Fruit fly (Drosophila melanogaster): Measurements from ENCODE around the gene Dhc1.
A peak's percentile ranks its signal among the peaks of the same experiment; 100 is the strongest.

Dhc1 gene

DNA sequence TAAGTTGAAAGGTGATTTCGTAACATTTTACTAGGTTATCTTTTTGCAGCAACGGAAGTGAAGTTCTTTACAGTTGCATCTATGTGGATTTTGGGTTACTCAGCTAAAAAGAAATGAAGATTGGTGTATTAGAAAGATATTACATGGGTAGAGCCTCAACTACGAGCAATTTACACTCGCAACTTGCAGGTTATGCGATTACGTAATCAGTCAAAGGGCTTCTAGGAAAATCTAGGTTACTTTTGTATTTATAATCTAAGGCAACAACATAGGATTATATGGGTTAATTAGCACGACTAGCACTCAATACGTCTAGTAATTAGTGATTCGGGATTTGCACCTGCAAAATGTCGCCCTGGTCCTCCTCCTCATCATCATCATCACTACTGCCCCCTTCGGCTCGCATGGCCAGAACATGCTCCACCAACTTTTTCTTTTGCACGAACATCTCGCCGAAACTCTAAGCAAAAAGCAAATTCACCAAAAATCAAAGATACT lies at the start of gene Dhc1:
Gene Dhc1, minus strand, starts transcription at position 448 of the 498 bp plus-strand sequence.
- TF ChIP-seq dm (GFP tag; optimal IDR thresholded peaks at IDR 0.05) (no peak), Pdp1 (GFP tag; optimal IDR thresholded peaks at IDR 0.05) (peak in 1 of 2 experiments; percentile 94), Chrac-16 (GFP tag; optimal IDR thresholded peaks at IDR 0.05) (no peak), lab (GFP tag; optimal IDR thresholded peaks at IDR 0.05) (no peak), CG16813 (GFP tag; IDR thresholded peaks at IDR 0.05; ENCODE audit: partially characterized antibody) (no peak), CG2129 (GFP tag; IDR thresholded peaks at IDR 0.05; ENCODE audit: partially characterized antibody) (no peak), klu (GFP tag; IDR thresholded peaks at IDR 0.05) (no peak), CG12769 (tag; optimal IDR thresholded peaks at IDR 0.05) (no peak)

DNA sequence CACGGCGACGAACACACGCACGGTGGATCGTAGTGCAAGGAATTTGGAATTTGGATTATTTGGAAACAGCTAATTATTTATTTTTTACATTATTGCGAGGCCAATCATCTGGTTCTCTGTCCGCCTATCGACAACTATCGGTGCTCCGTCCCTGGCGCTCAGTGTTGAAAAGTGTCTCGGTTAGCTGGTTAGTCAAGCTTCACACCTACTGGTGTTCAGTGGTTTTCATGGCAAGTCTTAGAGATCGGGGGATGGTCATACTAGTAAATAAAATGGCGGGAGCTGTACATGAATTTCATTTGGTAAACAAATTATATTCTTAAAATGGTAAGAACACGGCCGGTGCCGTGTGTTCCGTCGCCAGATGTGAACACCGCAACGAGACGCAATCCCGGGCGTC lies 36.4 kb upstream of the Dhc1 start, which contains the start of the genes trbd and dmt:
Gene trbd, minus strand, starts transcription at position 152 of the 400 bp plus-strand sequence.
Gene dmt, plus strand, starts transcription at position 257 of the 400 bp plus-strand sequence.
- TF ChIP-seq Elba2 (GFP tag; optimal IDR thresholded peaks at IDR 0.05) (peak; percentile 72), bigmax (GFP tag; optimal IDR thresholded peaks at IDR 0.05) (peak; percentile 63), Sry-δ (GFP tag; optimal IDR thresholded peaks at IDR 0.05) (peak; percentile 83), CTCF (GFP tag; optimal IDR thresholded peaks at IDR 0.05) (no peak), CG3163 (GFP tag; optimal IDR thresholded peaks at IDR 0.05) (peak; percentile 62), CG4730 (GFP tag; IDR thresholded peaks at IDR 0.05) (no peak), pnt (GFP tag; optimal IDR thresholded peaks at IDR 0.05) (peak; percentile 29), dm (GFP tag; optimal IDR thresholded peaks at IDR 0.05) (peak; percentile 78), phol (tag; optimal IDR thresholded peaks at IDR 0.05) (peak; percentile 99), HLH54F (GFP tag; optimal IDR thresholded peaks at IDR 0.05) (peak; percentile 74), zfh2 (GFP tag; optimal IDR thresholded peaks at IDR 0.05) (peak; percentile 81), MESR4 (GFP tag; optimal IDR thresholded peaks at IDR 0.05) (peak; percentile 94), Mad (GFP tag; optimal IDR thresholded peaks at IDR 0.05) (peak; percentile 58), ftz-f1 (GFP tag; optimal IDR thresholded peaks at IDR 0.05) (peak; percentile 97), CG12155 (GFP tag; optimal IDR thresholded peaks at IDR 0.05) (peak; percentile 56), kah (GFP tag; optimal IDR thresholded peaks at IDR 0.05) (peak; percentile 78), Hmr (GFP tag; optimal IDR thresholded peaks at IDR 0.05) (no peak), tup (GFP tag; optimal IDR thresholded peaks at IDR 0.05) (peak; percentile 4), p53 (GFP tag; optimal IDR thresholded peaks at IDR 0.05) (peak; percentile 78), gfzf (GFP tag; optimal IDR thresholded peaks at IDR 0.05) (peak; percentile 99), Dad (GFP tag; optimal IDR thresholded peaks at IDR 0.05) (peak; percentile 66), maf-S (GFP tag; optimal IDR thresholded peaks at IDR 0.05) (peak; percentile 69), Dbx (GFP tag; IDR thresholded peaks at IDR 0.05) (no peak), CG17912 (GFP tag; optimal IDR thresholded peaks at IDR 0.05) (peak; percentile 56), CG10267 (tag; optimal IDR thresholded peaks at IDR 0.05) (peak; percentile 98), CG17186 (GFP tag; optimal IDR thresholded peaks at IDR 0.05) (peak; percentile 59), btn (GFP tag; optimal IDR thresholded peaks at IDR 0.05) (peak; percentile 19), CG10462 (GFP tag; optimal IDR thresholded peaks at IDR 0.05) (peak; percentile 11), Dp (GFP tag; optimal IDR thresholded peaks at IDR 0.05) (peak; percentile 84), HLHmδ (GFP tag; optimal IDR thresholded peaks at IDR 0.05) (peak; percentile 23), CG8944 (GFP tag; optimal IDR thresholded peaks at IDR 0.05) (peak; percentile 55), fd102C (GFP tag; optimal IDR thresholded peaks at IDR 0.05) (peak; percentile 55), CG10979 (tag; optimal IDR thresholded peaks at IDR 0.05) (peak; percentile 34), Camta (GFP tag; optimal IDR thresholded peaks at IDR 0.05) (peak; percentile 50), BEAF-32 (GFP tag; optimal IDR thresholded peaks at IDR 0.05) (peak; percentile 82), Sin3A (optimal IDR thresholded peaks at IDR 0.05) (peak; percentile 89), gcm2 (GFP tag; optimal IDR thresholded peaks at IDR 0.05) (peak; percentile 21), Nf-YB (GFP tag; optimal IDR thresholded peaks at IDR 0.05) (no peak), yki (optimal IDR thresholded peaks at IDR 0.05) (no peak), CG13775 (GFP tag; optimal IDR thresholded peaks at IDR 0.05) (peak; percentile 33), YL-1 (GFP tag; optimal IDR thresholded peaks at IDR 0.05) (peak; percentile 93), Ets97D (GFP tag; optimal IDR thresholded peaks at IDR 0.05) (peak; percentile 94), Adf1 (GFP tag; IDR thresholded peaks at IDR 0.05) (no peak)
